Worm (Caenorhabditis elegans): ENCODE measurements around the gene C17G10.13.

ce11 chrII:5596247-5596646 lies 6.7 kb upstream of the C17G10.13 start, which contains the start of gene C17G10.1:
- TF ChIP-seq klf-2 (GFP tag; conservative IDR thresholded peaks at IDR 0.05) (no peak), ztf-29 (GFP tag; IDR thresholded peaks at IDR 0.05) (no peak), T22C8.4 (GFP tag; IDR thresholded peaks at IDR 0.05) (no peak), med-1 (GFP tag; optimal IDR thresholded peaks at IDR 0.05; ENCODE audit: insufficient read depth) (no peak), flt-1 (GFP tag; IDR thresholded peaks at IDR 0.05) (no peak), ztf-23 (GFP tag; IDR thresholded peaks at IDR 0.05) (no peak), tab-1 (GFP tag; IDR thresholded peaks at IDR 0.05) (no peak), ref-1 (GFP tag; conservative IDR thresholded peaks at IDR 0.05) (no peak)

All from whole organism, midembryonic.